Fruit fly (Drosophila melanogaster): ENCODE data around the gene RpL24-like.

- peak; percentile 54 for TF ChIP-seq Crg-1 (GFP tag; optimal IDR thresholded peaks at IDR 0.05)
- TF ChIP-seq CG5204 (GFP tag; optimal IDR thresholded peaks at IDR 0.05), result no peak
Observed at dm6 chr3R:11429814-11430213, 1.6 kb downstream of the RpL24-like start, which contains the start of gene Dtd.

Measured in whole organism, adult.